Fruit fly (Drosophila melanogaster): ENCODE results near the gene CG17292.
A peak's percentile ranks its signal among the peaks of the same experiment; 100 is the strongest.

The CG17292 gene

DNA sequence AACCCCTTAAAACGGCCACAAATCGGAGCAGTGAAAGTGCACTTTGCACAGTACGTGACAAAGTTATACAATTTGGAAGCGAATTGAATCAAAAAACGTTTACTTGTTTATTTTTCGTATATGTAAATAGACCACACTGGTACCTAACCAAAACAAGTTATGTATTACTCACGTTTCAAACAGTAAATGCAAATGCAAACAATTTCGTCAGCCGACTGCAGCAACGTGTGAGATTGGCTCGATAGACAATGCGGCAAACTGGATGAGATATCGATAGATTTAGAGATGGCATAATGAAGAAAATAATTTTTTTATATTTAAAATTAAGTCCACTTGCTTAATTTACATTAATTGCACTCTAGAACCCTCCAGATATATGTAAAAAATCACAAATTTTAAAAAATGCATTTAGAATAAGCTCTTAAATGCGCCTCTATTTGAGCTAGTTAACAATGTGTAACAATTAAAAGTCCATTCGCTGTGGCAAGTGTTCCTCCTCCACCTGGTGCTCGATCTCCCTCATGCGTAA is 11.3 kb downstream of the CG17292 start, which contains the start of gene AlaRS (continued):
- TF ChIP-seq ind (GFP tag; optimal IDR thresholded peaks at IDR 0.05): peak; percentile 25
- TF ChIP-seq Mrtf (GFP tag; IDR thresholded peaks at IDR 0.05): no peak
- peak; percentile 61 for TF ChIP-seq CG2712 (tag; optimal IDR thresholded peaks at IDR 0.05)
- no peak for TF ChIP-seq pita (GFP tag; optimal IDR thresholded peaks at IDR 0.05)
- TF ChIP-seq CG13296 (GFP tag; optimal IDR thresholded peaks at IDR 0.05): peak; percentile 50
- TF ChIP-seq unpg (GFP tag; optimal IDR thresholded peaks at IDR 0.05): peak; percentile 41
- peak; percentile 3 for TF ChIP-seq CG12219 (GFP tag; optimal IDR thresholded peaks at IDR 0.05)
- TF ChIP-seq Xbp1 (GFP tag; optimal IDR thresholded peaks at IDR 0.05): peak; percentile 18
- peak; percentile 40; the same call in 1 of the 3 replicates for TF ChIP-seq ci (GFP tag; IDR thresholded peaks at IDR 0.05)
- TF ChIP-seq CG15514 (GFP tag; optimal IDR thresholded peaks at IDR 0.05): peak; percentile 84
- TF ChIP-seq rib (GFP tag; IDR thresholded peaks at IDR 0.05): no peak
- TF ChIP-seq grau (tag; optimal IDR thresholded peaks at IDR 0.05): peak; percentile 66
- TF ChIP-seq CG17802 (tag; optimal IDR thresholded peaks at IDR 0.05): no peak
- TF ChIP-seq sens (GFP tag): peak; percentile 88
- peak; percentile 22 for TF ChIP-seq CG4424 (GFP tag; optimal IDR thresholded peaks at IDR 0.05)
- TF ChIP-seq CG30431 (GFP tag; optimal IDR thresholded peaks at IDR 0.05): no peak
- TF ChIP-seq Nf-YA (GFP tag; IDR thresholded peaks at IDR 0.05): no peak
- TF ChIP-seq fd102C (GFP tag; optimal IDR thresholded peaks at IDR 0.05): no peak
- TF ChIP-seq CG10366 (GFP tag; IDR thresholded peaks at IDR 0.05): no peak
- TF ChIP-seq CG11560 (tag; IDR thresholded peaks at IDR 0.05): no peak
- no peak for TF ChIP-seq HLH3B (GFP tag; IDR thresholded peaks at IDR 0.05)
- no peak for TF ChIP-seq shn (GFP tag; optimal IDR thresholded peaks at IDR 0.05)
- TF ChIP-seq tin (GFP tag; optimal IDR thresholded peaks at IDR 0.05): peak; percentile 19
- peak; percentile 81 for TF ChIP-seq CG2116 (GFP tag; optimal IDR thresholded peaks at IDR 0.05)
- TF ChIP-seq CG8359 (GFP tag; optimal IDR thresholded peaks at IDR 0.05; ENCODE audit: borderline replicate concordance): no peak
- TF ChIP-seq Sox100B (GFP tag; optimal IDR thresholded peaks at IDR 0.05): peak; percentile 26
- peak; percentile 59; the same call in 2 of the 3 replicates for TF ChIP-seq knrl (GFP tag; IDR thresholded peaks at IDR 0.05; ENCODE audit: partially characterized antibody)
- no peak for TF ChIP-seq Sry-β (GFP tag; optimal IDR thresholded peaks at IDR 0.05)
- TF ChIP-seq kni (GFP tag; optimal IDR thresholded peaks at IDR 0.05): peak; percentile 58
- TF ChIP-seq fd3F (GFP tag; optimal IDR thresholded peaks at IDR 0.05): no peak
- peak; percentile 56 for TF ChIP-seq CG7556 (GFP tag; optimal IDR thresholded peaks at IDR 0.05)
- no peak for TF ChIP-seq CG6765 (GFP tag; optimal IDR thresholded peaks at IDR 0.05)
- no peak for TF ChIP-seq CG1832 (GFP tag; optimal IDR thresholded peaks at IDR 0.05)
- peak; percentile 54 for TF ChIP-seq Blimp-1 (GFP tag; optimal IDR thresholded peaks at IDR 0.05)
- no peak for TF ChIP-seq Drgx (GFP tag; IDR thresholded peaks at IDR 0.05)
- no peak for TF ChIP-seq HLH54F (GFP tag; optimal IDR thresholded peaks at IDR 0.05)
- peak; percentile 50; the same call in 1 of the 3 replicates for TF ChIP-seq Opbp (GFP tag; IDR thresholded peaks at IDR 0.05; ENCODE audit: partially characterized antibody)
- peak; percentile 2 for TF ChIP-seq CG2875 (GFP tag; optimal IDR thresholded peaks at IDR 0.05)
- no peak for TF ChIP-seq GATAe (GFP tag; conservative IDR thresholded peaks at IDR 0.05)
- no peak for TF ChIP-seq CG9876 (GFP tag; optimal IDR thresholded peaks at IDR 0.05)
- TF ChIP-seq stwl (tag; optimal IDR thresholded peaks at IDR 0.05): peak; percentile 45
- TF ChIP-seq CG2120 (GFP tag; optimal IDR thresholded peaks at IDR 0.05): peak; percentile 66
- TF ChIP-seq sens-2 (GFP tag; IDR thresholded peaks at IDR 0.05): no peak
- TF ChIP-seq stc (GFP tag; IDR thresholded peaks at IDR 0.05): 0 out of 2 replicates have a peak, but pooled peaks have one; percentile 21
- no peak for TF ChIP-seq da (GFP tag; optimal IDR thresholded peaks at IDR 0.05)
- peak; percentile 24 for TF ChIP-seq Hr3 (GFP tag; optimal IDR thresholded peaks at IDR 0.05)
- TF ChIP-seq ara (GFP tag; IDR thresholded peaks at IDR 0.05): no peak
- no peak for TF ChIP-seq hkb (optimal IDR thresholded peaks at IDR 0.05)
- no peak; the same call in 1 of the 2 replicates for TF ChIP-seq hkb (GFP tag; IDR thresholded peaks at IDR 0.05)
- TF ChIP-seq PHDP (tag; optimal IDR thresholded peaks at IDR 0.05): peak; percentile 47
- TF ChIP-seq HLHmδ (GFP tag; optimal IDR thresholded peaks at IDR 0.05): no peak
